Worm (Caenorhabditis elegans) whole organism, L2 larva: ENCODE measurements around the gene srt-35.
"Not testable (repeated sequence)": the region's sequence is repeated elsewhere in the genome, so short reads cannot be mapped to it uniquely, and the experiment has no call there.

Experiments used
- C34F6.9 ChIP-seq: fragments of 150-350 bp; optimal IDR thresholded peaks from 2 replicates; lab custom pipeline; 2014; ENCODE audit warnings: missing biosample characterization, missing genetic modification characterization
- F13H6.1 ChIP-seq: sonication (generic microtip); optimal IDR thresholded peaks from 2 replicates; lab custom pipeline; 2016; ENCODE audit warnings: missing genetic modification characterization, missing compliant biosample characterization
- R02D3.7 ChIP-seq: fragments of 150-350 bp; optimal IDR thresholded peaks from 2 replicates; lab custom pipeline; 2014; ENCODE audit warnings: missing biosample characterization, missing genetic modification characterization
- Y55F3AM.14 ChIP-seq: fragments of 200-800 bp; sonication (Bioruptor generic); optimal IDR thresholded peaks from 2 replicates; lab custom pipeline; 2018; ENCODE audit warnings: mild to moderate bottlenecking, missing genetic modification characterization, missing compliant biosample characterization
- ama-1 ChIP-seq: fragments of 150-350 bp; optimal IDR thresholded peaks from 2 replicates; lab custom pipeline; 2018; ENCODE audit warnings: inconsistent platforms
- ceh-16 ChIP-seq: fragments of 150-350 bp; optimal IDR thresholded peaks from 2 replicates; lab custom pipeline; 2014; ENCODE audit warnings: missing biosample characterization, missing genetic modification characterization
- dmd-4 ChIP-seq: sonication (generic microtip); optimal IDR thresholded peaks from 2 replicates; lab custom pipeline; 2017; ENCODE audit warnings: missing biosample characterization, missing genetic modification characterization
- elt-1 ChIP-seq: fragments of 150-350 bp; optimal IDR thresholded peaks from 2 replicates; lab custom pipeline; 2014; ENCODE audit warnings: missing biosample characterization, missing genetic modification characterization
- elt-3 ChIP-seq: sonication (generic microtip); optimal IDR thresholded peaks from 2 replicates; lab custom pipeline; 2017; ENCODE audit warnings: missing biosample characterization, missing genetic modification characterization
- lsy-2 ChIP-seq, 2 experiments: fragments of 150-350 bp in 1 of 2; sonication (generic microtip) in 1 of 2; optimal IDR thresholded peaks; 2 replicates each; lab custom pipeline; 2014 to 2017; ENCODE audit warnings: missing biosample characterization in 2 of 2, missing genetic modification characterization in 2 of 2
- mab-5 ChIP-seq: fragments of 150-350 bp; optimal IDR thresholded peaks from 2 replicates; lab custom pipeline; 2014; ENCODE audit warnings: missing biosample characterization, missing genetic modification characterization
- nhr-23 ChIP-seq: fragments of 150-350 bp; optimal IDR thresholded peaks from 2 replicates; lab custom pipeline; 2014; ENCODE audit warnings: missing biosample characterization, missing genetic modification reagents, missing genetic modification characterization
- nhr-6 ChIP-seq: fragments of 150-350 bp; optimal IDR thresholded peaks from 2 replicates; lab custom pipeline; 2014; ENCODE audit warnings: missing biosample characterization, missing genetic modification characterization
- nhr-77 ChIP-seq: fragments of 150-350 bp; optimal IDR thresholded peaks from 2 replicates; lab custom pipeline; 2014; ENCODE audit warnings: missing biosample characterization, missing genetic modification characterization
- peb-1 ChIP-seq: fragments of 150-350 bp; optimal IDR thresholded peaks from 2 replicates; lab custom pipeline; 2014; ENCODE audit warnings: missing biosample characterization, missing genetic modification characterization
- skn-1 ChIP-seq: sonication (generic microtip); optimal IDR thresholded peaks from 2 replicates; lab custom pipeline; 2017; ENCODE audit warnings: missing biosample characterization, missing genetic modification characterization
- sma-3 ChIP-seq: sonication (generic microtip); optimal IDR thresholded peaks from 2 replicates; lab custom pipeline; 2016; ENCODE audit warnings: missing genetic modification reagents, missing genetic modification characterization, missing compliant biosample characterization
- sma-9 ChIP-seq, 2 experiments: fragments of 150-350 bp in 1 of 2; sonication (generic microtip) in 1 of 2; optimal IDR thresholded peaks; 2 replicates each; lab custom pipeline; 2014 to 2016; ENCODE audit warnings: missing genetic modification characterization in 2 of 2, mild to moderate bottlenecking in 1 of 2, missing biosample characterization in 1 of 2, missing compliant biosample characterization in 1 of 2, missing genetic modification reagents in 1 of 2, moderate library complexity in 1 of 2
- unc-39 ChIP-seq: fragments of 150-350 bp; optimal IDR thresholded peaks from 2 replicates; lab custom pipeline; 2014; ENCODE audit warnings: missing biosample characterization, missing genetic modification characterization
- unc-55 ChIP-seq: fragments of 150-350 bp; sonication (generic microtip); optimal IDR thresholded peaks from 3 replicates; lab custom pipeline; 2014; ENCODE audit warnings: missing biosample characterization, missing genetic modification reagents, missing genetic modification characterization
- zag-1 ChIP-seq: fragments of 150-350 bp; optimal IDR thresholded peaks from 2 replicates; lab custom pipeline; 2014; ENCODE audit warnings: missing biosample characterization, missing genetic modification characterization

Gene srt-35

ce11 chrV:4236118-4236517 lies 28.3 kb downstream of the srt-35 start, which contains the start of gene nlp-13:
Gene nlp-13, plus strand, starts transcription at chrV:4236418.
- TF ChIP-seq nhr-6 (tag; lab: Kevin White, UChicago) = no peak
- TF ChIP-seq elt-3 (tag; lab: Kevin White, UChicago) = no peak
- no peak for TF ChIP-seq peb-1
- no peak for TF ChIP-seq dmd-4 (tag; lab: Kevin White, UChicago)
- no peak for TF ChIP-seq mab-5 (tag; lab: Kevin White, UChicago)
- no peak for TF ChIP-seq F13H6.1 (tag; lab: Kevin White, UChicago)
- no peak for TF ChIP-seq unc-55 (GFP tag; lab: Kevin White, UChicago)
- no peak for TF ChIP-seq Y55F3AM.14 (GFP tag; lab: Kevin White, UChicago)
- TF ChIP-seq unc-39 (tag; lab: Kevin White, UChicago) = no peak
- no peak for TF ChIP-seq nhr-23 (tag; lab: Kevin White, UChicago)
- no peak for TF ChIP-seq C34F6.9 (tag; lab: Kevin White, UChicago)
- no peak for TF ChIP-seq ama-1 (lab: Kevin White, UChicago)
- TF ChIP-seq sma-9 (GFP tag; optimal IDR thresholded peaks at IDR 0.05; lab: Kevin White, UChicago) = no peak
- no peak for TF ChIP-seq sma-9 (tag; optimal IDR thresholded peaks at IDR 0.05; lab: Kevin White, UChicago)
- no peak for TF ChIP-seq R02D3.7
- no peak for TF ChIP-seq nhr-77 (tag; lab: Kevin White, UChicago)
- TF ChIP-seq, all 48 proteins: peak for 0

ce11 chrV:4219342-4219741 lies 45.1 kb downstream of the srt-35 start, which contains the start of gene nlp-9:
Gene nlp-9, plus strand, starts transcription at chrV:4219642.
- TF ChIP-seq skn-1 (tag; lab: Kevin White, UChicago) (no peak), sma-3 (GFP tag; lab: Kevin White, UChicago) (no peak)

- TF ChIP-seq zag-1 (tag; lab: Kevin White, UChicago) (peak; percentile 3), nhr-77 (tag; lab: Kevin White, UChicago) (no peak)
These were observed 46.1 kb downstream of the srt-35 start for ce11 chrV:4218268-4218667.

ce11 chrV:4216902-4217301 lies 47.5 kb downstream of the srt-35 start:
- TF ChIP-seq Y55F3AM.14 (GFP tag; lab: Kevin White, UChicago) = no peak
- no peak for TF ChIP-seq R02D3.7
- peak; percentile 29 for TF ChIP-seq unc-55 (GFP tag; lab: Kevin White, UChicago)
- no peak for TF ChIP-seq C34F6.9 (tag; lab: Kevin White, UChicago)

- TF ChIP-seq elt-1 (tag; lab: Kevin White, UChicago); sma-3 (GFP tag; lab: Kevin White, UChicago); ceh-16 (tag; lab: Kevin White, UChicago): not testable (repeated sequence)
These were observed 48.6 kb downstream of the srt-35 start, which contains the start of gene H43I07.4 for ce11 chrV:4215856-4216255. Gene H43I07.4, plus strand, starts transcription at chrV:4216156.

ce11 chrV:4211521-4211920 lies 52.9 kb downstream of the srt-35 start:
- no peak for TF ChIP-seq peb-1
- TF ChIP-seq lsy-2 (tag; optimal IDR thresholded peaks at IDR 0.05; lab: Kevin White, UChicago) = peak in 1 of 2 experiments; percentile 1
